Fruit fly (Drosophila melanogaster) Kc167 (cell line): ENCODE results near the gene NK7.1.

Source experiments
- Myc ChIP-seq: fragments of >200 bp; optimal IDR thresholded peaks from 2 replicates; lab custom pipeline; 2017; ENCODE audit warnings: missing external identifiers
- Sin3A ChIP-seq: fragments of >200 bp; optimal IDR thresholded peaks from 2 replicates; lab custom pipeline; 2018; ENCODE audit warnings: missing external identifiers
- h ChIP-seq: fragments of >200 bp; optimal IDR thresholded peaks from 3 replicates; lab custom pipeline; 2018; ENCODE audit warnings: missing external identifiers
- psq ChIP-seq: fragments of >200 bp; optimal IDR thresholded peaks from 2 replicates; lab custom pipeline; 2017; ENCODE audit warnings: missing external identifiers
- ttk ChIP-seq: sonication (Bioruptor generic); optimal IDR thresholded peaks from 2 replicates; lab custom pipeline; 2017; ENCODE audit warnings: missing external identifiers

dm6 chr3R:14413406-14414043, 40.8 kb upstream of the NK7.1 start:
- TF ChIP-seq psq (no peak), Myc (lab: Kevin White, UChicago) (no peak), Sin3A (lab: Kevin White, UChicago) (no peak), h (lab: Kevin White, UChicago) (no peak), ttk (lab: Kevin White, UChicago) (no peak)
